Fruit fly (Drosophila melanogaster) whole organism: ENCODE measurements around the gene tal-3A.
A peak's percentile ranks its signal among the peaks of the same experiment; 100 is the strongest.

Experiments
- EcR ChIP-seq, 2 experiments: fragments of >200 bp; optimal IDR thresholded peaks; 2 replicates each; lab custom pipeline; 2017; ENCODE audit warnings: missing biosample characterization in 2 of 2, missing genetic modification characterization in 2 of 2, missing genetic modification reagents in 2 of 2
- usp ChIP-seq: fragments of >200 bp; optimal IDR thresholded peaks from 2 replicates; lab custom pipeline; 2017; ENCODE audit warnings: missing biosample characterization, missing genetic modification characterization, mixed read lengths

DNA sequence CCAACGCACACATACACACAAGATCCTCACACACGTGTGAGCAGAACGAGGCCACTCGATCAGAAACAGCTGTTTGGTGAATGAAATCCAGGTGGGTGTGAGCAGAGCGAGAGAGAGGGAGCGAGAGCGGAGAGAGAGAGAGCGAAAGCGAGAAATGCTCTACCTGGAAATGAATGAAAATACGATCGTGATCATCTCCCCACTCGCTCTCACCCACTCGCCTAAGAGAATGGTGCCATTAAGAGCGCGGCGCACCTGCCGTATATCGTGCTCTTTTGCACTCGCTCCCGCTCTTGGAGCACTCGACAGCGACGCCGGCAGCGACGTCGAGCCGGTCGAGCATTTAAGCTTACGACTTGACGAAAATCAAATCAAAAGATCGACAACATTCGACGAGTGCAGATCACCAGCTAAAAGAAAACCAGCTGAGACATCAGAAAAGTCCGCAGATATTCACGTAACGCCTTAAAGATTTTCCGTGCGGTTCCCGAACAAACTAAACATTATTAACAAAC is at the start of gene tal-3A, which contains the start of the genes tal-1A, tal-2A and tal-AA:
- TF ChIP-seq usp (GFP tag; lab: Kevin White, UChicago), result no peak
- peak in 1 of 2 experiments; percentile 20 for TF ChIP-seq EcR (GFP tag; optimal IDR thresholded peaks at IDR 0.05; lab: Kevin White, UChicago)
